Fruit fly (Drosophila melanogaster): Measurements from ENCODE around the gene dysf.

- no peak for TF ChIP-seq psq (GFP tag; optimal IDR thresholded peaks at IDR 0.05)
- no peak for TF ChIP-seq Dif (GFP tag; optimal IDR thresholded peaks at IDR 0.05; ENCODE audit: partially characterized antibody)
- peak; percentile 38 for TF ChIP-seq h (GFP tag; optimal IDR thresholded peaks at IDR 0.05)
- no peak for TF ChIP-seq CG9705 (GFP tag; optimal IDR thresholded peaks at IDR 0.05)
- TF ChIP-seq N (GFP tag; optimal IDR thresholded peaks at IDR 0.05), result no peak
- TF ChIP-seq Hr78 (GFP tag; optimal IDR thresholded peaks at IDR 0.05), result no peak
- no peak for TF ChIP-seq usp (GFP tag; optimal IDR thresholded peaks at IDR 0.05)
- TF ChIP-seq tai (GFP tag; optimal IDR thresholded peaks at IDR 0.05), result no peak
- TF ChIP-seq CG32264 (GFP tag; optimal IDR thresholded peaks at IDR 0.05), result no peak
- no peak for TF ChIP-seq OdsH (GFP tag; optimal IDR thresholded peaks at IDR 0.05)
- no peak for TF ChIP-seq sage (GFP tag; optimal IDR thresholded peaks at IDR 0.05)
- TF ChIP-seq CrebA (GFP tag; optimal IDR thresholded peaks at IDR 0.05; ENCODE audit: borderline replicate concordance), result no peak
- TF ChIP-seq Myc (optimal IDR thresholded peaks at IDR 0.05), result no peak
These were observed 42.1 kb downstream of the dysf start, which contains the start of the genes Sld5 and CG14543 for dm6 chr3R:26056381-26056780.
